Worm (Caenorhabditis elegans) whole organism, early embryonic: ENCODE results near the gene tmem-218.

ENCODE experiments used
- B0310.2 ChIP-seq: sonication (generic microtip); optimal IDR thresholded peaks from 2 replicates; lab custom pipeline; 2016; ENCODE audit warnings: mild to moderate bottlenecking, missing genetic modification characterization, missing compliant biosample characterization
- F13C5.2 ChIP-seq: sonication (generic microtip); optimal IDR thresholded peaks from 2 replicates; lab custom pipeline; 2017; ENCODE audit warnings: mild to moderate bottlenecking, missing genetic modification characterization, inconsistent platforms, missing compliant biosample characterization
- aly-1 ChIP-seq: sonication (generic microtip); optimal IDR thresholded peaks from 2 replicates; lab custom pipeline; 2016; ENCODE audit warnings: missing genetic modification characterization, missing compliant biosample characterization
- ama-1 ChIP-seq: fragments of 150-350 bp; optimal IDR thresholded peaks from 2 replicates; lab custom pipeline; 2014
- ceh-13 ChIP-seq: fragments of 200-800 bp; sonication (Bioruptor generic); optimal IDR thresholded peaks from 2 replicates; lab custom pipeline; 2018; ENCODE audit warnings: mild to moderate bottlenecking, missing genetic modification characterization, missing compliant biosample characterization
- ceh-36 ChIP-seq: sonication (generic microtip); optimal IDR thresholded peaks from 2 replicates; lab custom pipeline; 2016; ENCODE audit warnings: missing genetic modification characterization, inconsistent platforms, missing compliant biosample characterization
- ets-7 ChIP-seq: sonication (generic microtip); optimal IDR thresholded peaks from 2 replicates; lab custom pipeline; 2016; ENCODE audit warnings: missing genotype, missing genetic modification characterization, missing compliant biosample characterization
- flt-1 ChIP-seq: fragments of 200-800 bp; sonication (Bioruptor generic); IDR thresholded peaks from 2 replicates; pipeline ENCODE4 v1.3.6; 2022; ENCODE audit warnings: missing genetic modification characterization, missing compliant biosample characterization
- hmbx-1 ChIP-seq: sonication (generic microtip); optimal IDR thresholded peaks from 2 replicates; lab custom pipeline; 2016; ENCODE audit warnings: mild to moderate bottlenecking, missing genetic modification characterization, missing compliant biosample characterization
- hmg-4 ChIP-seq: fragments of 200-800 bp; sonication (Bioruptor generic); optimal IDR thresholded peaks from 2 replicates; lab custom pipeline; 2018; ENCODE audit warnings: mild to moderate bottlenecking, missing genetic modification characterization, missing compliant biosample characterization
- hnd-1 ChIP-seq: sonication (generic microtip); optimal IDR thresholded peaks from 2 replicates; lab custom pipeline; 2016; ENCODE audit warnings: missing genetic modification characterization, missing compliant biosample characterization
- pes-1 ChIP-seq: fragments of 200-800 bp; sonication (Bioruptor generic); IDR thresholded peaks from 2 replicates; pipeline ENCODE4 v1.3.6; 2022; ENCODE audit warnings: missing genetic modification reagents, missing genetic modification characterization, missing compliant biosample characterization
- scrt-1 ChIP-seq: fragments of 200-800 bp; sonication (Bioruptor generic); IDR thresholded peaks from 2 replicates; pipeline ENCODE4 v1.3.6; 2022; ENCODE audit warnings: missing genetic modification characterization, missing compliant biosample characterization
- sea-1 ChIP-seq: fragments of 200-800 bp; sonication (Bioruptor generic); conservative IDR thresholded peaks from 2 replicates; pipeline ENCODE4 v1.3.6; 2022; ENCODE audit warnings: missing genetic modification characterization, missing compliant biosample characterization
- tbx-11 ChIP-seq: fragments of 200-800 bp; sonication (Bioruptor generic); IDR thresholded peaks from 2 replicates; pipeline ENCODE4 v1.3.6; 2022; ENCODE audit warnings: missing genetic modification characterization, missing compliant biosample characterization
- tbx-37 ChIP-seq: fragments of 200-800 bp; sonication (Bioruptor generic); conservative IDR thresholded peaks from 2 replicates; pipeline ENCODE4 v1.3.6; 2022; ENCODE audit warnings: missing genetic modification reagents, missing genetic modification characterization, missing compliant biosample characterization
- tra-4 ChIP-seq: sonication (generic microtip); optimal IDR thresholded peaks from 2 replicates; lab custom pipeline; 2017; ENCODE audit warnings: missing genetic modification characterization, missing compliant biosample characterization

tmem-218 gene

ce11 chrX:17675727-17676126, 26.2 kb downstream of the tmem-218 start:
- TF ChIP-seq ets-7 (no peak), hmg-4 (no peak), hmbx-1 (tag; lab: Kevin White, UChicago) (no peak), sea-1 (GFP tag; lab: Robert Waterston, UW) (no peak)

ce11 chrX:17676679-17677078, 27.2 kb downstream of the tmem-218 start:
- TF ChIP-seq hmg-4 (no peak), ceh-36 (no peak), ets-7 (no peak), F13C5.2 (tag; lab: Kevin White, UChicago) (no peak), ceh-13 (no peak), pes-1 (GFP tag; lab: Robert Waterston, UW) (no peak), sea-1 (GFP tag; lab: Robert Waterston, UW) (no peak), hmbx-1 (tag; lab: Kevin White, UChicago) (no peak), aly-1 (tag; lab: Kevin White, UChicago) (no peak), flt-1 (GFP tag; lab: Robert Waterston, UW) (no peak)

- TF ChIP-seq sea-1 (GFP tag; lab: Robert Waterston, UW): no peak
Observed at ce11 chrX:17681534-17681933, 32.1 kb downstream of the tmem-218 start.

ce11 chrX:17682280-17682679, 32.8 kb downstream of the tmem-218 start:
- TF ChIP-seq tbx-37 (GFP tag; lab: Robert Waterston, UW) (no peak), F13C5.2 (tag; lab: Kevin White, UChicago) (no peak), flt-1 (GFP tag; lab: Robert Waterston, UW) (no peak), hmg-4 (no peak), hnd-1 (no peak), ceh-36 (no peak), ceh-13 (no peak), hmbx-1 (tag; lab: Kevin White, UChicago) (no peak), scrt-1 (GFP tag; lab: Robert Waterston, UW) (no peak), pes-1 (GFP tag; lab: Robert Waterston, UW) (no peak), ets-7 (no peak), tbx-11 (no peak), aly-1 (tag; lab: Kevin White, UChicago) (no peak), ama-1 (lab: Kevin White, UChicago) (no peak), tra-4 (tag; lab: Kevin White, UChicago) (no peak), sea-1 (GFP tag; lab: Robert Waterston, UW) (no peak)

- no peak for TF ChIP-seq sea-1 (GFP tag; lab: Robert Waterston, UW)
- TF ChIP-seq tbx-11: no peak
- no peak for TF ChIP-seq ama-1 (lab: Kevin White, UChicago)
- no peak for TF ChIP-seq ets-7
- TF ChIP-seq ceh-36: no peak
- TF ChIP-seq aly-1 (tag; lab: Kevin White, UChicago): no peak
- no peak for TF ChIP-seq F13C5.2 (tag; lab: Kevin White, UChicago)
Observed at ce11 chrX:17683698-17684097, 34.2 kb downstream of the tmem-218 start.

ce11 chrX:17684767-17685166, 35.3 kb downstream of the tmem-218 start, which contains the start of gene T23E7.6:
TSS of gene T23E7.6 (minus strand) at chrX:17684811.
- TF ChIP-seq hmg-4: no peak
- TF ChIP-seq sea-1 (GFP tag; lab: Robert Waterston, UW): no peak
- TF ChIP-seq tbx-11: no peak
- no peak for TF ChIP-seq ama-1 (lab: Kevin White, UChicago)
- no peak for TF ChIP-seq flt-1 (GFP tag; lab: Robert Waterston, UW)
- no peak for TF ChIP-seq tra-4 (tag; lab: Kevin White, UChicago)
- no peak for TF ChIP-seq ceh-13
- no peak for TF ChIP-seq hmbx-1 (tag; lab: Kevin White, UChicago)
- TF ChIP-seq pes-1 (GFP tag; lab: Robert Waterston, UW): no peak
- no peak for TF ChIP-seq ets-7
- TF ChIP-seq B0310.2 (tag; lab: Kevin White, UChicago): no peak
- TF ChIP-seq hnd-1: no peak
- no peak for TF ChIP-seq ceh-36
- no peak for TF ChIP-seq scrt-1 (GFP tag; lab: Robert Waterston, UW)
- TF ChIP-seq tbx-37 (GFP tag; lab: Robert Waterston, UW): no peak

- TF ChIP-seq aly-1 (tag; lab: Kevin White, UChicago) (no peak), pes-1 (GFP tag; lab: Robert Waterston, UW) (no peak), hmbx-1 (tag; lab: Kevin White, UChicago) (no peak), B0310.2 (tag; lab: Kevin White, UChicago) (no peak), hnd-1 (no peak), hmg-4 (no peak), ceh-36 (no peak), ets-7 (no peak), flt-1 (GFP tag; lab: Robert Waterston, UW) (no peak), tbx-11 (no peak), tra-4 (tag; lab: Kevin White, UChicago) (no peak), F13C5.2 (tag; lab: Kevin White, UChicago) (no peak)
Observed at ce11 chrX:17685959-17686358, 36.5 kb downstream of the tmem-218 start.

- TF ChIP-seq ceh-36: no peak
- TF ChIP-seq tra-4 (tag; lab: Kevin White, UChicago): no peak
- TF ChIP-seq ets-7: no peak
- TF ChIP-seq hmbx-1 (tag; lab: Kevin White, UChicago): no peak
Observed at ce11 chrX:17694669-17695282, 45.3 kb downstream of the tmem-218 start, which contains the start of gene cgt-2. TSS of gene cgt-2 (plus strand) at chrX:17695232.
